Fruit fly (Drosophila melanogaster): Measurements from ENCODE around the gene Larp4B.

The Larp4B gene

dm6 chr3L:3239785-3240596 is 15.4 kb downstream of the Larp4B start (continued):
- peak; percentile 10 for TF ChIP-seq CG2678 (tag; optimal IDR thresholded peaks at IDR 0.05)
- TF ChIP-seq Lim3 (GFP tag; IDR thresholded peaks at IDR 0.05), result no peak
- peak; percentile 17; the same call in 1 of the 2 replicates for TF ChIP-seq CG17328 (GFP tag; IDR thresholded peaks at IDR 0.05)
- TF ChIP-seq E2f1 (GFP tag; IDR thresholded peaks at IDR 0.05), result 0 out of 2 replicates have a peak, but pooled peaks have one; percentile 2
- TF ChIP-seq HmgZ (tag; optimal IDR thresholded peaks at IDR 0.05), result peak; percentile 23
- no peak for TF ChIP-seq CG30403 (GFP tag; optimal IDR thresholded peaks at IDR 0.05)
- TF ChIP-seq Rx (GFP tag; IDR thresholded peaks at IDR 0.05), result no peak
- TF ChIP-seq Sox100B (GFP tag; optimal IDR thresholded peaks at IDR 0.05), result no peak
- no peak for TF ChIP-seq MESR4 (GFP tag; optimal IDR thresholded peaks at IDR 0.05)
- TF ChIP-seq abd-A (tag; optimal IDR thresholded peaks at IDR 0.05), result no peak
- no peak for TF ChIP-seq seq (GFP tag; IDR thresholded peaks at IDR 0.05)
- TF ChIP-seq fd102C (GFP tag; optimal IDR thresholded peaks at IDR 0.05), result no peak
- TF ChIP-seq so (GFP tag; IDR thresholded peaks at IDR 0.05), result no peak
- TF ChIP-seq salm (tag; optimal IDR thresholded peaks at IDR 0.05), result peak; percentile 54
- no peak for TF ChIP-seq jigr1 (GFP tag; IDR thresholded peaks at IDR 0.05)
- no peak for TF ChIP-seq CG1602 (GFP tag; optimal IDR thresholded peaks at IDR 0.05)
- TF ChIP-seq CG2129 (GFP tag; IDR thresholded peaks at IDR 0.05; ENCODE audit: partially characterized antibody), result no peak
- no peak for TF ChIP-seq CG6765 (GFP tag; optimal IDR thresholded peaks at IDR 0.05)
- peak; percentile 5 for TF ChIP-seq CG15601 (tag; optimal IDR thresholded peaks at IDR 0.05)
- no peak for TF ChIP-seq otp (GFP tag; IDR thresholded peaks at IDR 0.05)
- TF ChIP-seq Poxn (GFP tag; IDR thresholded peaks at IDR 0.05), result no peak
- TF ChIP-seq grn (GFP tag; optimal IDR thresholded peaks at IDR 0.05), result peak; percentile 51
- peak; percentile 34 for TF ChIP-seq Asciz (GFP tag; optimal IDR thresholded peaks at IDR 0.05)
- TF ChIP-seq sens (GFP tag), result peak; percentile 53
- no peak for TF ChIP-seq CG34376 (GFP tag; optimal IDR thresholded peaks at IDR 0.05)
- TF ChIP-seq CG10565 (GFP tag; optimal IDR thresholded peaks at IDR 0.05), result no peak
- TF ChIP-seq knrl (GFP tag; IDR thresholded peaks at IDR 0.05; ENCODE audit: partially characterized antibody), result no peak; the same call in 2 of the 3 replicates
- no peak for TF ChIP-seq fd96Cb (tag; optimal IDR thresholded peaks at IDR 0.05)
- peak; percentile 47 for TF ChIP-seq zf30C (GFP tag; optimal IDR thresholded peaks at IDR 0.05)
- no peak for TF ChIP-seq trh (GFP tag; optimal IDR thresholded peaks at IDR 0.05)
- no peak for TF ChIP-seq CG2120 (GFP tag; optimal IDR thresholded peaks at IDR 0.05)
- no peak for TF ChIP-seq mld (GFP tag; IDR thresholded peaks at IDR 0.05; ENCODE audit: partially characterized antibody)
- TF ChIP-seq CG17385 (GFP tag; optimal IDR thresholded peaks at IDR 0.05), result peak; percentile 13
- peak; percentile 6 for TF ChIP-seq az2 (GFP tag; optimal IDR thresholded peaks at IDR 0.05)
- no peak for TF ChIP-seq CG12744 (GFP tag; optimal IDR thresholded peaks at IDR 0.05)
- no peak for TF ChIP-seq esg (GFP tag; conservative IDR thresholded peaks at IDR 0.05)
- no peak for TF ChIP-seq repo (GFP tag; optimal IDR thresholded peaks at IDR 0.05)
- peak; percentile 9 for TF ChIP-seq CG17359 (tag; optimal IDR thresholded peaks at IDR 0.05)
- TF ChIP-seq chinmo (GFP tag; IDR thresholded peaks at IDR 0.05; ENCODE audit: partially characterized antibody), result 0 out of 4 replicates have a peak, but pooled peaks have one; percentile 35
- TF ChIP-seq CG5953 (GFP tag; IDR thresholded peaks at IDR 0.05), result no peak
- TF ChIP-seq corto (GFP tag; optimal IDR thresholded peaks at IDR 0.05), result peak; percentile 65
- no peak for TF ChIP-seq gce (GFP tag; IDR thresholded peaks at IDR 0.05)
- TF ChIP-seq ATbp (GFP tag; optimal IDR thresholded peaks at IDR 0.05), result peak; percentile 50
- TF ChIP-seq CG3281 (GFP tag; optimal IDR thresholded peaks at IDR 0.05), result no peak
- no peak for TF ChIP-seq CG8290 (GFP tag; optimal IDR thresholded peaks at IDR 0.05)
- peak in 1 of 2 experiments; percentile 51 for TF ChIP-seq CG8290 (tag; optimal IDR thresholded peaks at IDR 0.05)
- TF ChIP-seq Med (GFP tag), result peak; percentile 47
- no peak for TF ChIP-seq Doc2 (GFP tag; IDR thresholded peaks at IDR 0.05)
- no peak for TF ChIP-seq zen (tag; optimal IDR thresholded peaks at IDR 0.05)
- TF ChIP-seq CG17912 (GFP tag; optimal IDR thresholded peaks at IDR 0.05), result no peak

Data from whole organism, embryonic.